Worm (Caenorhabditis elegans): ENCODE measurements around the gene unc-119.

unc-119 gene

ce11 chrIII:10911160-10911559 is 8.7 kb downstream of the unc-119 start, which contains the start of gene cut-6:
cut-6 (plus strand) TSS chrIII:10911460.
- no peak for TF ChIP-seq bed-3 (GFP tag; optimal IDR thresholded peaks at IDR 0.05)
- peak; percentile 25 for TF ChIP-seq blmp-1 (tag; optimal IDR thresholded peaks at IDR 0.05)
- TF ChIP-seq mab-5 (tag; optimal IDR thresholded peaks at IDR 0.05), result no peak
- no peak for TF ChIP-seq nhr-28 (tag; optimal IDR thresholded peaks at IDR 0.05)

- TF ChIP-seq mep-1 (tag; optimal IDR thresholded peaks at IDR 0.05) (no peak), blmp-1 (tag; optimal IDR thresholded peaks at IDR 0.05) (no peak), cnd-1 (tag; optimal IDR thresholded peaks at IDR 0.05) (no peak), M03D4.4 (tag; optimal IDR thresholded peaks at IDR 0.05) (no peak), nhr-28 (tag; optimal IDR thresholded peaks at IDR 0.05) (no peak), nhr-2 (tag; optimal IDR thresholded peaks at IDR 0.05) (no peak)
These were observed 12.5 kb downstream of the unc-119 start for ce11 chrIII:10914971-10915370.

ce11 chrIII:10920044-10920443 is 17.6 kb downstream of the unc-119 start, which contains the start of gene vab-7:
vab-7 (plus strand) TSS chrIII:10920344.
- TF ChIP-seq lsy-2 (tag; optimal IDR thresholded peaks at IDR 0.05) (peak; percentile 45), mls-2 (tag; optimal IDR thresholded peaks at IDR 0.05) (no peak)

ce11 chrIII:10921474-10921873 is 19.0 kb downstream of the unc-119 start:
- TF ChIP-seq snpc-4 (tag; optimal IDR thresholded peaks at IDR 0.05) (no peak), cnd-1 (tag; optimal IDR thresholded peaks at IDR 0.05) (no peak), blmp-1 (tag; optimal IDR thresholded peaks at IDR 0.05) (no peak), sem-2 (GFP tag; optimal IDR thresholded peaks at IDR 0.05) (no peak), bed-3 (GFP tag; optimal IDR thresholded peaks at IDR 0.05) (no peak), zip-8 (tag; optimal IDR thresholded peaks at IDR 0.05) (no peak), nhr-28 (tag; optimal IDR thresholded peaks at IDR 0.05) (no peak), ces-1 (GFP tag; optimal IDR thresholded peaks at IDR 0.05) (no peak), ham-2 (GFP tag; optimal IDR thresholded peaks at IDR 0.05) (no peak), ceh-83 (GFP tag; optimal IDR thresholded peaks at IDR 0.05) (no peak), lin-13 (tag; optimal IDR thresholded peaks at IDR 0.05) (no peak)

ce11 chrIII:10923539-10923938 is 21.1 kb downstream of the unc-119 start:
- TF ChIP-seq cnd-1 (tag; optimal IDR thresholded peaks at IDR 0.05) (no peak), nhr-28 (tag; optimal IDR thresholded peaks at IDR 0.05) (no peak), sptf-1 (tag; optimal IDR thresholded peaks at IDR 0.05) (no peak), mab-5 (tag; optimal IDR thresholded peaks at IDR 0.05) (no peak), lsy-2 (tag; optimal IDR thresholded peaks at IDR 0.05) (no peak), lin-13 (tag; optimal IDR thresholded peaks at IDR 0.05) (no peak), ztf-11 (tag; optimal IDR thresholded peaks at IDR 0.05) (no peak), tbx-8 (GFP tag; optimal IDR thresholded peaks at IDR 0.05) (no peak), ces-1 (GFP tag; optimal IDR thresholded peaks at IDR 0.05) (no peak), mep-1 (tag; optimal IDR thresholded peaks at IDR 0.05) (no peak), nhr-12 (tag; optimal IDR thresholded peaks at IDR 0.05) (no peak), nhr-237 (tag; optimal IDR thresholded peaks at IDR 0.05) (no peak)

- TF ChIP-seq nhr-2 (tag; optimal IDR thresholded peaks at IDR 0.05) (no peak), M03D4.4 (tag; optimal IDR thresholded peaks at IDR 0.05) (no peak), snpc-4 (tag; optimal IDR thresholded peaks at IDR 0.05) (no peak), ztf-11 (tag; optimal IDR thresholded peaks at IDR 0.05) (no peak), mls-2 (tag; optimal IDR thresholded peaks at IDR 0.05) (no peak), lsy-2 (tag; optimal IDR thresholded peaks at IDR 0.05) (peak; percentile 2), lin-13 (tag; optimal IDR thresholded peaks at IDR 0.05) (peak; percentile 48), elt-1 (tag; optimal IDR thresholded peaks at IDR 0.05; ENCODE audit: borderline replicate concordance, insufficient read depth) (no peak), ham-2 (GFP tag; optimal IDR thresholded peaks at IDR 0.05) (no peak), ces-1 (GFP tag; optimal IDR thresholded peaks at IDR 0.05) (no peak), flh-1 (GFP tag; optimal IDR thresholded peaks at IDR 0.05) (no peak), unc-120 (tag; optimal IDR thresholded peaks at IDR 0.05; ENCODE audit: poor library complexity, severe bottlenecking) (peak; percentile 60), nhr-237 (tag; optimal IDR thresholded peaks at IDR 0.05) (no peak), tbx-8 (GFP tag; optimal IDR thresholded peaks at IDR 0.05) (no peak), blmp-1 (tag; optimal IDR thresholded peaks at IDR 0.05) (no peak), mab-5 (tag; optimal IDR thresholded peaks at IDR 0.05) (no peak), elt-3 (tag; optimal IDR thresholded peaks at IDR 0.05) (no peak), hlh-1 (tag; optimal IDR thresholded peaks at IDR 0.05) (peak; percentile 49), sptf-1 (tag; optimal IDR thresholded peaks at IDR 0.05) (no peak), nhr-12 (tag; optimal IDR thresholded peaks at IDR 0.05) (no peak), pha-4 (tag; optimal IDR thresholded peaks at IDR 0.05) (peak; percentile 30), lin-32 (GFP tag; optimal IDR thresholded peaks at IDR 0.05) (no peak), unc-39 (tag; optimal IDR thresholded peaks at IDR 0.05) (no peak)
These were observed 28.4 kb downstream of the unc-119 start, which contains the start of gene M142.5 for ce11 chrIII:10930850-10931249. M142.5 (plus strand) TSS chrIII:10931201.
